Fruit fly (Drosophila melanogaster): ENCODE results near the gene CG6733.

Gene CG6733

DNA sequence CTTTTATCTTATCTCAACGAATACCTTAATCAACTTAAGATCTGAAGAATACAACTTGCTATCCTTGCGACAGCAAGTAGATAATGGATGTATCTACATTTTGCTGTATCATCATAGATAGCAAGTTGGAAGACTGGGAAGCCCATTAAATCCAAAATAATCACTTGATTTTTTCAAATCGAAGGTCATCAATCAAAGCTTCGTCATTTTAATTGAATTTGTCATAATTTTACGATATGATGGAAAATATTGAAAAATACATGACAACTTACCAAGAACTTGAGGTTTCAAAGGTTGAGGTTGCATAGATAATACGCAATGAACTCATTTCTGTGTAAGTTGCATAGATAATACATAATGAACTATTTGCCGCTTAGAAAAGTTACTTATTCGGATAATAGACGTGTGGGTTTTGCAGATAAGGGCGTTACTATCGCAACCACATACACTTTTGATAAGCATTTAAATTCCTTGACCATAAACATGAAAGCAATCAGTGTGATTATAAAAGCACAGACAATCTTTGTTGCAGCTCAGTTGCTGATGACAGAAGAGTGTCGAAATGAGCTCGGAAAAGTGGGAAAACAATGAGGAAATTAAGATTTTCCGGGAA is at the start of gene CG6733:
Gene CG6733, plus strand, starts transcription at position 532 of the 613 bp plus-strand sequence.
- no peak for TF ChIP-seq pan (optimal IDR thresholded peaks at IDR 0.05)
- TF ChIP-seq CG8478 (optimal IDR thresholded peaks at IDR 0.05), result no peak
- no peak for TF ChIP-seq usp (GFP tag; optimal IDR thresholded peaks at IDR 0.05)
- no peak for TF ChIP-seq psq (optimal IDR thresholded peaks at IDR 0.05)
- no peak for TF ChIP-seq Dll (optimal IDR thresholded peaks at IDR 0.05)
- no peak for TF ChIP-seq EcR (GFP tag; optimal IDR thresholded peaks at IDR 0.05)

DNA sequence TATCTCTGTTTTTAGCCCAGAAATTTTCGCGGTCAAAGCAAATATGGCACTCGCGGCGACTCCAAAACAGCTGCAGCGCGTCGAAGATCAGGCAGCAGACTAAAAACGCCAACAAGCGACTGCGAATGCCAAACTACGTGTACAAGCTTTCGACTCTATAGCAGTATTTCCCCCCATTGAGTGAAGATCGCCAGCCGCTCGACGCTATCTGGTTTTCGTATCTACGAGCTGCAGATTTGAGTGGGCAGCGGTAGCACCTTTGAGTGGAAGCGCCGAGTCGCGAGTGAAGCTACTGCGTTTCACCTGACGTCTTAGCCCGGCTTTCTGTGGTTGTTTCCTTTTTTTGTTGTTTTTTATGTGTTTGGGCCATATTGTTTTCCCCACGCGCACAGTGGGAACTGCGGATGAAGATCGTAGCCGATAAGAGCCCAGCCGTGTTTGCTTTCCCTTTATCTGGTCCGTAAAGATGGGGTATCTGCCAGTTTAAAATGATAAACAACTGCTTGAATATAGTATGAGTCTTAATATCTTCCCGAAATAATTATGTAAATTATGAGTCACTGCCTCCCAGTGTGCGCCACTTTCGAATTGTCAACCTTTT is 49.3 kb upstream of the CG6733 start, which contains the start of gene CG17121:
Gene CG17121, minus strand, starts transcription at position 126 of the 601 bp plus-strand sequence.
- TF ChIP-seq EcR (GFP tag; optimal IDR thresholded peaks at IDR 0.05) (no peak), usp (GFP tag; optimal IDR thresholded peaks at IDR 0.05) (no peak), pan (optimal IDR thresholded peaks at IDR 0.05) (no peak), psq (optimal IDR thresholded peaks at IDR 0.05) (no peak), Dll (optimal IDR thresholded peaks at IDR 0.05) (no peak), CG8478 (optimal IDR thresholded peaks at IDR 0.05) (no peak)

DNA sequence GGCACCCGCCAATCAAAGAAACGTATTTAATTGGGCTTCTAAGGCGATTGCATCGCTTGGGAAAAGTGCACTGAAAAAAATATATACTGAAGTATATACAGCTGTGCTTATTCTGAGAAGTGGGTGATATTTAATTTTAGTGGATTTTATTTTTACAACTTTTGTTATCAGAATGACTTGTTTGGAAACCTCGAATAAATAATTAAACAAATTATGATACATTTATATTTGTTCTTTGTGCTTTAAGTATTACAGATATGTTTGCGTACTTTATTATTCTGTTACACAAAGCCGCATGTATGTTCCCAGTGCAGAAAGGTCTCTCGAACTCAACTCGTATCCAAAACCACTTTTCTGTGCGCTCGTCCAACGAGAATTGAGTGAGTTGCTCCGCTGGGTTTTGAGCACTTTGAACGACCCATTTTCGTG is 48.8 kb upstream of the CG6733 start:
- no peak for TF ChIP-seq psq (optimal IDR thresholded peaks at IDR 0.05)
- no peak for TF ChIP-seq CG8478 (optimal IDR thresholded peaks at IDR 0.05)
- no peak for TF ChIP-seq EcR (GFP tag; optimal IDR thresholded peaks at IDR 0.05)
- TF ChIP-seq pan (optimal IDR thresholded peaks at IDR 0.05), result no peak
- TF ChIP-seq usp (GFP tag; optimal IDR thresholded peaks at IDR 0.05), result no peak
- TF ChIP-seq Dll (optimal IDR thresholded peaks at IDR 0.05), result no peak

DNA sequence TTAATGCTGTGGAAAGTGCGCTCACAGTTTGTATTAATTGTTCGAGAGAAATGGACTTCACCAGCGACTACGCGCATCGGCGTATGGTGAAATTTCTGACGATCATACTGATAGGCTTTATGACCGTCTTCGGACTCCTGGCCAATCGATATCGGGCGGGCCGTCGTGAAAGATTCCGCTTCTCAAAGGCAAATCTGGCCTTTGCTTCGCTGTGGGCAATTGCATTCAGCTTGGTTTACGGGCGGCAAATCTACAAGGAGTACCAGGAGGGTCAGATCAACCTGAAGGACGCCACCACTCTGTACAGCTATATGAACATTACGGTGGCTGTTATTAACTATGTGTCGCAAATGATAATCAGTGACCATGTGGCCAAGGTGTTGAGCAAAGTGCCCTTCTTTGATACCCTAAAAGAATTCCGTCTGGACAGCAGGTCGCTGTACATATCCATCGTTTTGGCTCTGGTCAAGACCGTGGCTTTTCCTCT is 45.8 kb upstream of the CG6733 start, which contains the start of gene Gr94a:
Gene Gr94a, plus strand, starts transcription at position 51 of the 487 bp plus-strand sequence.
- no peak for TF ChIP-seq EcR (GFP tag; optimal IDR thresholded peaks at IDR 0.05)
- no peak for TF ChIP-seq Dll (optimal IDR thresholded peaks at IDR 0.05)
- TF ChIP-seq psq (optimal IDR thresholded peaks at IDR 0.05), result no peak

DNA sequence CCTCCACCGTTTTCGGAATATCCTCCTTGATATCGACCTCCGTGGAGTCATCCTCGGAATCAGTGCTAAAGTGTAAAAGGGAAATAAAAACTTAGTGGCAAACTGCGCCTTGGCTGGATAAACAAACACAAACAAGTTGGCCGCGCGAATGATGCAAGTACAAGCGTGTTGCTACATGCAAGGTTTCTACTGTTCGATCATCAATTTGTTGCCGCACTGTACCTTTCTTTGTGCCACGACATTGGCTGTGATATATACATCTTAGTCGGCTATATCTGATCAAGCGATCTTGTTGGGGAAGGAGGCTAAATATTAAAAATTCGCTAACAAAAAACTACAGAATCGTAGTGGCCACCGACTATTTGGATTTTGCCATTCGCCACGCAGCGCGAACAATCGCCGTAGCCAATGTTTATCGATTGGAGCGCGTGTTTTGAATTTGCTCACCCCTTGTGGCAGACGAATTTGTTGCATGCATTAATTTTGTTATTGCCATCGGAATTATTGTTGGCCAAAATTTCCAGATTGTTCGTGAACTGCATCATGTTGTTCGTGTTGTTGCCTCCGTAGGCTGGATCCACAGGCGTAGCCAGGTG is 44.3 kb upstream of the CG6733 start:
- no peak for TF ChIP-seq Dll (optimal IDR thresholded peaks at IDR 0.05)
- no peak for TF ChIP-seq usp (GFP tag; optimal IDR thresholded peaks at IDR 0.05)
- TF ChIP-seq CG8478 (optimal IDR thresholded peaks at IDR 0.05), result no peak
- no peak for TF ChIP-seq pan (optimal IDR thresholded peaks at IDR 0.05)
- TF ChIP-seq EcR (GFP tag; optimal IDR thresholded peaks at IDR 0.05), result no peak
- no peak for TF ChIP-seq psq (optimal IDR thresholded peaks at IDR 0.05)

DNA sequence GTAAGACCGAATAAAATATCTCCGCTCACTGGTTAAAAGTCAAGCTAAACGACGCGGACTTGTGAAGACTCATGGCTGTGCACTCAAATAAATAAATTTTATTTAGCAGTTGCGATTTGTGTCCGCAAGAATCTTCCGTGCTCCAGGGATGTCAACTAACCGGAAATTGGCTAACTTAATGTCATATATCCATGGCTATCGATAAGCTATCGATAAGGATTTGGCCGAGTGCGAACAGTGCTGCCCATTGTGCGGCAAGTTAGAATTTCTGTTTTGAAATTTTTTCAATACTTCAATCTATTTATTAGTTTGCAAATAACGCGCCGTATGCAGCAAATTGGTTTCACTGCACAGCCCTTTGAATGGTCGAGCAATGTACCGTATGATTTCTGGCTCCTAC is 43.6 kb upstream of the CG6733 start, which contains the start of gene p53:
Gene p53, minus strand, starts transcription at position 147 of the 400 bp plus-strand sequence.
- no peak for TF ChIP-seq CG8478 (optimal IDR thresholded peaks at IDR 0.05)
- no peak for TF ChIP-seq usp (GFP tag; optimal IDR thresholded peaks at IDR 0.05)
- TF ChIP-seq EcR (GFP tag; optimal IDR thresholded peaks at IDR 0.05), result no peak
- no peak for TF ChIP-seq Dll (optimal IDR thresholded peaks at IDR 0.05)
- TF ChIP-seq pan (optimal IDR thresholded peaks at IDR 0.05), result no peak
- TF ChIP-seq psq (optimal IDR thresholded peaks at IDR 0.05), result no peak

DNA sequence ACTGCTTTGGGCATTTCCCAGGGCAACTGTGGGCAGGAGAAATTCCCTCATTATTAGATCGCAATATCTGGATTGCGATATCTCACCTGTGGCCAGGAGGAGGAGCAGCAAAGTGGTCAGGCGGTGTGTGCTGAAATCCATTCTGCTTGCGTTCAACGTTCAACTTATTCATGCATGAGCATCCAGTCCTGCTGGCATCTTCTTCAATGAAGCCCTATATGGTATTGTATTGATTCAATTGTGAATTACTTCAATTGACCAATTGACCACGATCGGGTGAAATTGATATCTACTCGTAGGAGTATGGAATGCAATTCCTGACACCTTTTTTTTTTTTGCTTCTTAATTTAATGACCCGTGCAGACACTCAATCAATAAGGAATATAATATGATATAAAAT is 41.4 kb upstream of the CG6733 start:
- TF ChIP-seq CG8478 (optimal IDR thresholded peaks at IDR 0.05) (no peak), Dll (optimal IDR thresholded peaks at IDR 0.05) (no peak), EcR (GFP tag; optimal IDR thresholded peaks at IDR 0.05) (no peak), psq (optimal IDR thresholded peaks at IDR 0.05) (no peak), usp (GFP tag; optimal IDR thresholded peaks at IDR 0.05) (no peak), pan (optimal IDR thresholded peaks at IDR 0.05) (no peak)

DNA sequence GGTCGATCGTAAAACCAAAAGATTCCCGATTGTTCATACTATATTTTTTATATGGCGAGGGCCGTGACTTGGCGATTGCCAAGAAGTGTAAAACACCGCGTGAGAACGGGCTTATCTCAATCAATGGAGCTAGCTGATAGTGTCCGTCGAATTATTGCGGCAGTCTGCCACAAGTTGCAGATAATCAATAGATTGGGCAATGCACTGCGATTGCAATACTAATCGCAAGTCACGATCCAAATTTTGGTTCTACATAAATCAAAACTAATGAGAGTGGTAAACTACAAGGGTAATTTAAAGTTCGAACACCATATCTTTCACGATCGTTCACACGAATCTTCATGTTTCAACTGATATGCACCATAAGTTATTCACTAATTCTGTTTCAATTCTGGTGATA is 40.8 kb upstream of the CG6733 start:
- TF ChIP-seq CG8478 (optimal IDR thresholded peaks at IDR 0.05) (no peak), pan (optimal IDR thresholded peaks at IDR 0.05) (no peak), usp (GFP tag; optimal IDR thresholded peaks at IDR 0.05) (no peak), psq (optimal IDR thresholded peaks at IDR 0.05) (no peak), EcR (GFP tag; optimal IDR thresholded peaks at IDR 0.05) (no peak), Dll (optimal IDR thresholded peaks at IDR 0.05) (no peak)

DNA sequence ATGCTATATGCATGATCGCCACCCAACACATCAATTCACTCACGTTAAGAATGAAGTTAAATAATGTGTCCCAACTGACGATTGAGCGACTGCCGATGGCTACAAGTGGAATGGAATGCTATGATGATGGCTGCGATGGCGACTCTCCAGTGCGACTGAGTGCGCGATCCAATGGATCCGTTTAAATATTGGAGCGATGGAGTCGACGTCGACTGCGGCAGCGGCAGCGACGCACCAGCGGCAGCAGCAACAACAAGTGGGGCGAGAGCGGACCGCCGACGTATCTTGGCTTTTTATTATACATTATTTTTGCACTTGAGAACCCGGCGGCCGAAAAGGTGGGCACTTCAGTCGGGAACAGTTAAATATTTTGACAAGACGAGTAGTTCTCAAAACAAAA is 40.1 kb upstream of the CG6733 start:
- TF ChIP-seq usp (GFP tag; optimal IDR thresholded peaks at IDR 0.05), result no peak
- no peak for TF ChIP-seq psq (optimal IDR thresholded peaks at IDR 0.05)
- TF ChIP-seq pan (optimal IDR thresholded peaks at IDR 0.05), result no peak
- no peak for TF ChIP-seq Dll (optimal IDR thresholded peaks at IDR 0.05)
- no peak for TF ChIP-seq EcR (GFP tag; optimal IDR thresholded peaks at IDR 0.05)
- TF ChIP-seq CG8478 (optimal IDR thresholded peaks at IDR 0.05), result no peak

DNA sequence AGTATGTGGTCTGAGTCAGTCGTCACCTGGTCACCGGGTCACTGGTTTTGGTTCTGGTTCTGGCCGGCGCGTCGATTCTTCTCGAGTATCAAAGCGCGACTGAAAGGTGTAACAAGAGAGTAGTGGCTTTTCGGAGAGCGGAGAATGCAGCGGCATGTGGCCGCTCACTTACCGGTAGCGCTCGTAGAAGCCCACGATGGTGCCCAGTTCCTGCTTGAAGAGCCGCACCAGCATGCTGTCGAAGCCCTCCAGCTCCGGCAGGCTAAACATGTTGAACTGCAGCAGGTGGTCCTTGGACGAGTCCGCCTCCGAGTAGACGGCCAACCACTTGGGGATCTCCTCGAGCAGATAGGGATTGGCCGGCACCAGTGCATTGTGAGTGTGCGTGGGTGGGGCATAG is 38.7 kb upstream of the CG6733 start, which contains the start of gene Ctns:
Gene Ctns, minus strand, starts transcription at position 101 of the 400 bp plus-strand sequence.
- TF ChIP-seq pan (optimal IDR thresholded peaks at IDR 0.05) (no peak), usp (GFP tag; optimal IDR thresholded peaks at IDR 0.05) (no peak), Dll (optimal IDR thresholded peaks at IDR 0.05) (no peak), CG8478 (optimal IDR thresholded peaks at IDR 0.05) (no peak), EcR (GFP tag; optimal IDR thresholded peaks at IDR 0.05) (no peak), psq (optimal IDR thresholded peaks at IDR 0.05) (no peak)

DNA sequence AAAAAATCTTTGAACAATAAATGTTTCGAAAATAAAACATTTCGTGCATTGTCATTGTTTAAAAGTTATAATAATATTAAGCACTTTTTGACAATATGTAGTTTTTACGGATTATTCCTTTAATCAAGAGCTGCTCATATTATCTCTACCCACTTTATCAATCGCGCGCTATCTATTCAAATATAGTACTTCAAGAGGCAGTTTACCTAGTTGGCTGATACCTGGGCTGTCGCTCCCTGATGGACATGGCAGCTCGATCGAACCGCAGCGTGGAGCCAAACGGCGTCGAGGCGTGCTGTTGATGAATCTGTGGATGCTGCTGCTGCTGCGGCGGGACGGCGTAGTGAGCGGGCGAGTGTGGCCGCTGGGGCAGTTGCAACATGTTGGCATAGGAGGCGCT is 37.4 kb upstream of the CG6733 start:
- TF ChIP-seq EcR (GFP tag; optimal IDR thresholded peaks at IDR 0.05) (no peak), CG8478 (optimal IDR thresholded peaks at IDR 0.05) (no peak), psq (optimal IDR thresholded peaks at IDR 0.05) (no peak), pan (optimal IDR thresholded peaks at IDR 0.05) (no peak), Dll (optimal IDR thresholded peaks at IDR 0.05) (no peak), usp (GFP tag; optimal IDR thresholded peaks at IDR 0.05) (no peak)

DNA sequence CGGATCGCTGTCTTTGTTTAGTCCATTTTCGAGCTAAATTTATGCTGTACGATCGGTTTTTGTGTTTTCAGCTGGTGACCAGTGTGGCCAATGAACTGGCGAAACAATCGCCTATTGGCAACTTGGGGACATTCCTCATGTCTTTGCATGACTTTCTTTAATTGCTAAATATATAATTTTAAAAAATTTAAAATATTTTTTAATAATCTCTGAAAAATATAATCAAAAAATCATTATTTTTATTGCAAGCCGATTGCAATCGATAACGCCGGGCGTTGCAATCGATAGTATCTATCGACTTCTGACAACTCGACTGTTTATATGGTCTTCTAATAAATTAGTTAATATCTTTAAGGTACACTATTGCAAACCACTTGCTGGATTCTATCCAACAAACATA is 36.3 kb upstream of the CG6733 start, which contains the start of the genes sav and Ublcp1:
Gene sav, minus strand, starts transcription at position 96 of the 400 bp plus-strand sequence.
Gene Ublcp1, plus strand, starts transcription at position 285 of the 400 bp plus-strand sequence.
- TF ChIP-seq CG8478 (optimal IDR thresholded peaks at IDR 0.05), result no peak
